Worm (Caenorhabditis elegans): ENCODE results near the gene D1014.7.

Gene D1014.7

DNA sequence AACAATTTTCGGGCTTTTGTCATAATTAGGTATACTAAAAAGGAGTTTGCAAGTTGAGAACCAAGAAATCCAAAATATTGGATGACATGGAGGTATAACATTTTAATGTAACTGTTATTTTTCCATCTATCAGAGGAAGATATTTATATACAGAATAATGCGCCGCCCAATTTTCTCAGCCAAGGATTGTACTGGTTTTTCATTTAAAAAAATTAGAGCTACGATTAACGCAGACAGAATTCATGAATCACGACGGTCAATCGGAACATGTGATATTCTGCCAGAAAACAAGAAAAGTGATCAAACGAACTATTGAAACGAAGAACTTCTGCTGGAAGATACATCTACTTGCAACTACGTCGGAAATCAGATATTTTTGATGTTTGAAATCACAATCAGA, 19.8 kb upstream of the D1014.7 start, which contains the start of gene str-145:
str-145 (minus strand) TSS at position 101 of the 400 bp plus-strand sequence.
- TF ChIP-seq unc-120 (tag; optimal IDR thresholded peaks at IDR 0.05; ENCODE audit: poor library complexity, severe bottlenecking) (no peak), ces-1 (GFP tag; optimal IDR thresholded peaks at IDR 0.05) (no peak), ceh-39 (tag; optimal IDR thresholded peaks at IDR 0.05) (no peak), lin-32 (GFP tag; optimal IDR thresholded peaks at IDR 0.05) (no peak), nhr-237 (tag; optimal IDR thresholded peaks at IDR 0.05) (no peak), nhr-76 (tag; optimal IDR thresholded peaks at IDR 0.05) (no peak), ceh-83 (GFP tag; optimal IDR thresholded peaks at IDR 0.05) (no peak), sem-2 (GFP tag; optimal IDR thresholded peaks at IDR 0.05) (no peak)

DNA sequence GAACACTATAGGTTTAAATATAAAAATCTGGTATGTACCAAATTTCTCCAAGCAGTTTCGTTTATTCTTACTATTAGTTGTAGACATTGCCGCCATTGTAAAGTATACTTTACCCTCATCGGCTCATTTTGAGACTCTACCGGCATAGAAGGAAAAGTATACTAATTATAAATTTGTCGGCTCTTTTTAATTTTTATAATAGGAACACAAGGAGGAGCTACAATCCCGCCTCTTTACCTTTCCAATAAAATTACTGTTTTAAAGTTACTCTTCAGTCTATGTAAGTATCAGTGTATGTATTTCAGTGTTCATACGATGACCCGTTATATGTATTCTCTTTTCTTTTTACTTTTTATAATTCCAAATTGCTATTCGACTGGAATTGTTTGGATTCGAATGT, 18.8 kb upstream of the D1014.7 start, which contains the start of gene sdz-23:
sdz-23 (plus strand) TSS at position 301 of the 400 bp plus-strand sequence.
- no peak for TF ChIP-seq nhr-12 (tag; optimal IDR thresholded peaks at IDR 0.05)
- no peak for TF ChIP-seq sem-2 (GFP tag; optimal IDR thresholded peaks at IDR 0.05)
- TF ChIP-seq mls-2 (tag; optimal IDR thresholded peaks at IDR 0.05): no peak
- no peak for TF ChIP-seq lin-32 (GFP tag; optimal IDR thresholded peaks at IDR 0.05)
- no peak for TF ChIP-seq unc-120 (tag; optimal IDR thresholded peaks at IDR 0.05; ENCODE audit: poor library complexity, severe bottlenecking)
- TF ChIP-seq zip-8 (tag; optimal IDR thresholded peaks at IDR 0.05): no peak
- TF ChIP-seq mab-5 (tag; optimal IDR thresholded peaks at IDR 0.05): no peak
- TF ChIP-seq flh-1 (GFP tag; optimal IDR thresholded peaks at IDR 0.05): no peak
- TF ChIP-seq ceh-39 (tag; optimal IDR thresholded peaks at IDR 0.05): no peak
- TF ChIP-seq ham-2 (GFP tag; optimal IDR thresholded peaks at IDR 0.05): no peak
- no peak for TF ChIP-seq ztf-11 (tag; optimal IDR thresholded peaks at IDR 0.05)
- no peak for TF ChIP-seq hlh-1 (tag; optimal IDR thresholded peaks at IDR 0.05)
- no peak for TF ChIP-seq cnd-1 (tag; optimal IDR thresholded peaks at IDR 0.05)
- no peak for TF ChIP-seq nhr-2 (tag; optimal IDR thresholded peaks at IDR 0.05)
- TF ChIP-seq pha-4 (tag; optimal IDR thresholded peaks at IDR 0.05): no peak
- no peak for TF ChIP-seq sptf-1 (tag; optimal IDR thresholded peaks at IDR 0.05)

DNA sequence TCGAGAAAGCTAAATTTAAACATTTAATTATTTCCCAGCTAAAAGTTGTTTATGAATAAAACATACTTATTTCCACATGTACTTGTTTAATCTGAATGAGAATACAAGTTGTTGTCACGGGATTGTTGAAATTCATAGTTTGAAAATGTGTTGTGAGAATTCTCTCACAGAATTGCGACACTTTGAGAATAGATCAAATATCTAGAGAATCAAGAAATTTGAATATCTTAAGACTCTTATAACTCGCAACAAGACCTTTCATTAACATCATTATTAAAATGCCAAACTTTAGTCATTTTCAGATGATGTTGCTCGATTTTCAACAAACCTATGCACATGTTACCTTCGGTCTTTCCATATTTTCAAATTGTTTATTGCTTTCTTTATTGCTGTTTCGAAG, 15.1 kb upstream of the D1014.7 start, which contains the start of gene str-90:
str-90 (plus strand) TSS at position 301 of the 400 bp plus-strand sequence.
- TF ChIP-seq unc-62 (GFP tag; optimal IDR thresholded peaks at IDR 0.05) (no peak), mab-5 (tag; optimal IDR thresholded peaks at IDR 0.05) (no peak), blmp-1 (tag; optimal IDR thresholded peaks at IDR 0.05) (no peak), cnd-1 (tag; optimal IDR thresholded peaks at IDR 0.05) (no peak), unc-120 (tag; optimal IDR thresholded peaks at IDR 0.05; ENCODE audit: poor library complexity, severe bottlenecking) (no peak), M03D4.4 (tag; optimal IDR thresholded peaks at IDR 0.05) (no peak), nhr-12 (tag; optimal IDR thresholded peaks at IDR 0.05) (no peak), ceh-43 (GFP tag; optimal IDR thresholded peaks at IDR 0.05) (no peak), ceh-39 (tag; optimal IDR thresholded peaks at IDR 0.05) (no peak), ztf-11 (tag; optimal IDR thresholded peaks at IDR 0.05) (no peak), nhr-2 (tag; optimal IDR thresholded peaks at IDR 0.05) (no peak), mls-2 (tag; optimal IDR thresholded peaks at IDR 0.05) (no peak)

DNA sequence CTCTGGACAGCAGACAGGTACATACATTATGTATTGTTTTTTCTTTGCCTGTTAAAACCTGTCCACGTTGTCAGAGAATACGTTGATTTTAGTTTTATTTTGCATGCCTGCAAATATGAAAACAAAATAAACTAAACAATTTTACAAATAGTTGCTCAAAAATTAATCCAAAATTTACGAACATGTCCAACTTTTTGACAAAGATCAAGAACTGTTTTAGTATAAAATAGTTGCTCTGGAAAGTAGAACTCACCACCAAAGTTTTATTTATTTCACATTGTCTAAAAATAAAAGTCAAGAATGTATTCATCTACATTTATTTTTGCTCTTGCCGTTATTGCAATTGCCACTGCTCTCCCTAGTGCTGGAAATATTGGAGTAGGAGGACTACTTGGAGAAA, 13.6 kb upstream of the D1014.7 start, which contains the start of gene srlf-16:
srlf-16 (plus strand) TSS at position 301 of the 400 bp plus-strand sequence.
- TF ChIP-seq pha-4 (tag; optimal IDR thresholded peaks at IDR 0.05) (no peak), nhr-2 (tag; optimal IDR thresholded peaks at IDR 0.05) (no peak), mab-5 (tag; optimal IDR thresholded peaks at IDR 0.05) (no peak), lin-13 (tag; optimal IDR thresholded peaks at IDR 0.05) (no peak), flh-1 (GFP tag; optimal IDR thresholded peaks at IDR 0.05) (no peak), zip-8 (tag; optimal IDR thresholded peaks at IDR 0.05) (no peak), nhr-76 (tag; optimal IDR thresholded peaks at IDR 0.05) (no peak), tbx-8 (GFP tag; optimal IDR thresholded peaks at IDR 0.05) (no peak), ceh-83 (GFP tag; optimal IDR thresholded peaks at IDR 0.05) (no peak), ztf-11 (tag; optimal IDR thresholded peaks at IDR 0.05) (no peak), nhr-237 (tag; optimal IDR thresholded peaks at IDR 0.05) (no peak), ces-1 (GFP tag; optimal IDR thresholded peaks at IDR 0.05) (no peak), blmp-1 (tag; optimal IDR thresholded peaks at IDR 0.05) (no peak), elt-1 (tag; optimal IDR thresholded peaks at IDR 0.05; ENCODE audit: borderline replicate concordance, insufficient read depth) (no peak), hlh-1 (tag; optimal IDR thresholded peaks at IDR 0.05) (no peak)

DNA sequence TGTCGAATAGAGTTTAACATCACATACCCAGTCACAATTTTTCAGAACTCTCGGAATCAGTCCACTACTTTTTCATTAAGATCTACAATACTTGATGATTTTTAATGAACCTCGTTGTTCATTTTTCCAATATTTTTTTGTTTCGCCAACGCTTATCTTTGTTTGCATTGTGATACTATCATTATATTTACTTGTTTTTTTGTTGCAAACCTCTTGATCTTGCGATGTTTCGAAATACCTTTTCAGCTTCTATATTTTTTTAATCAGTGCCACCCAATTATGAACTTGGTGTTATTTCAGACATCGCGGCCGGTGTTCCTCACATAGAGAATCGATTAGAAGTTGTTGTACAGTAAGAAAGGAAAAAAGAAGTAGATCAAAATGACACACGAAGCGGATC, 9.4 kb upstream of the D1014.7 start, which contains the start of gene myo-5:
myo-5 (plus strand) TSS at position 301 of the 400 bp plus-strand sequence.
- TF ChIP-seq unc-120 (tag; optimal IDR thresholded peaks at IDR 0.05; ENCODE audit: poor library complexity, severe bottlenecking): no peak
- TF ChIP-seq ces-1 (GFP tag; optimal IDR thresholded peaks at IDR 0.05): no peak
- no peak for TF ChIP-seq ceh-39 (tag; optimal IDR thresholded peaks at IDR 0.05)
- no peak for TF ChIP-seq mls-2 (tag; optimal IDR thresholded peaks at IDR 0.05)
- TF ChIP-seq elt-3 (tag; optimal IDR thresholded peaks at IDR 0.05): no peak
